Worm (Caenorhabditis elegans) whole organism, L4 larva: Measurements from ENCODE around the gene dmd-6.

ENCODE experiments used
- F10B5.3 ChIP-seq: sonication (generic microtip); optimal IDR thresholded peaks from 2 replicates; lab custom pipeline; 2016; ENCODE audit warnings: mild to moderate bottlenecking, missing genetic modification characterization, missing compliant biosample characterization
- F26F4.8 ChIP-seq: fragments of 200-800 bp; sonication (Bioruptor generic); conservative IDR thresholded peaks from 2 replicates; pipeline ENCODE4 v1.3.6; 2022; ENCODE audit warnings: missing genetic modification characterization, missing compliant biosample characterization
- F37D6.2 ChIP-seq: sonication (generic microtip); optimal IDR thresholded peaks from 2 replicates; lab custom pipeline; 2016; ENCODE audit warnings: mild to moderate bottlenecking, missing genetic modification characterization, missing compliant biosample characterization
- F44E2.7 ChIP-seq: fragments of 200-800 bp; sonication (Bioruptor generic); IDR thresholded peaks from 2 replicates; pipeline ENCODE4 v2.1.2; 2022; ENCODE audit warnings: missing genetic modification characterization, missing compliant biosample characterization
- ZK337.2 ChIP-seq: fragments of 200-800 bp; sonication (Bioruptor generic); IDR thresholded peaks from 2 replicates; pipeline ENCODE4 v1.3.6; 2022; ENCODE audit warnings: missing genetic modification reagents, missing genetic modification characterization, missing compliant biosample characterization
- arid-1 ChIP-seq: fragments of 200-800 bp; sonication (Bioruptor generic); conservative IDR thresholded peaks from 2 replicates; pipeline ENCODE4 v1.3.6; 2022; ENCODE audit warnings: missing genetic modification reagents, missing genetic modification characterization, missing compliant biosample characterization
- ceh-82 ChIP-seq: sonication (generic microtip); optimal IDR thresholded peaks from 2 replicates; lab custom pipeline; 2017; ENCODE audit warnings: missing biosample characterization, missing genetic modification characterization
- ces-1 ChIP-seq: fragments of 150-350 bp; sonication (generic microtip); optimal IDR thresholded peaks from 4 replicates; lab custom pipeline; 2014; ENCODE audit warnings: missing biosample characterization, missing genetic modification reagents, missing genetic modification characterization
- cey-2 ChIP-seq: sonication (generic microtip); optimal IDR thresholded peaks from 3 replicates; lab custom pipeline; 2017; ENCODE audit warnings: missing genetic modification characterization, mild to moderate bottlenecking, missing compliant biosample characterization, antibody characterized with exemption, borderline replicate concordance; ENCODE audit not compliant: insufficient read depth
- daf-19 ChIP-seq: fragments of 200-800 bp; sonication (Bioruptor generic); conservative IDR thresholded peaks from 2 replicates; pipeline ENCODE4 v1.3.6; 2022; ENCODE audit warnings: missing genetic modification characterization, missing compliant biosample characterization
- dmd-9 ChIP-seq: fragments of 200-800 bp; sonication (Bioruptor generic); IDR thresholded peaks from 2 replicates; pipeline ENCODE4 v1.3.6; 2022; ENCODE audit warnings: missing genetic modification reagents, missing genetic modification characterization, missing compliant biosample characterization
- dpl-1 ChIP-seq: fragments of 150-350 bp; optimal IDR thresholded peaks from 2 replicates; lab custom pipeline; 2014; ENCODE audit warnings: missing biosample characterization, missing genetic modification reagents, missing genetic modification characterization
- duxl-1 ChIP-seq: sonication (generic microtip); optimal IDR thresholded peaks from 2 replicates; lab custom pipeline; 2016; ENCODE audit warnings: mild to moderate bottlenecking, missing genetic modification characterization, moderate library complexity, missing compliant biosample characterization; ENCODE audit not compliant: poor library complexity
- dve-1 ChIP-seq: sonication (generic microtip); optimal IDR thresholded peaks from 2 replicates; lab custom pipeline; 2017; ENCODE audit warnings: antibody characterized with exemption, mild to moderate bottlenecking, missing genetic modification characterization, missing compliant biosample characterization; ENCODE audit not compliant: insufficient read depth
- egl-27 ChIP-seq: sonication (generic microtip); optimal IDR thresholded peaks from 3 replicates; lab custom pipeline; 2017; ENCODE audit warnings: missing biosample characterization, missing genetic modification reagents, missing genetic modification characterization
- egl-43 ChIP-seq: fragments of 200-800 bp; sonication (Bioruptor generic); IDR thresholded peaks from 2 replicates; pipeline ENCODE4 v1.3.6; 2022; ENCODE audit warnings: missing genetic modification reagents, missing genetic modification characterization, missing compliant biosample characterization
- fkh-10 ChIP-seq: fragments of 150-350 bp; optimal IDR thresholded peaks from 2 replicates; lab custom pipeline; 2014; ENCODE audit warnings: missing biosample characterization, missing genetic modification reagents, missing genetic modification characterization
- gei-8 ChIP-seq: fragments of 200-800 bp; sonication (Bioruptor generic); optimal IDR thresholded peaks from 2 replicates; lab custom pipeline; 2018; ENCODE audit warnings: mild to moderate bottlenecking, missing genetic modification characterization, missing compliant biosample characterization
- lin-1 ChIP-seq: fragments of 200-800 bp; sonication (Bioruptor generic); IDR thresholded peaks from 2 replicates; pipeline ENCODE4 v1.3.6; 2022; ENCODE audit warnings: missing genetic modification reagents, missing genetic modification characterization, missing compliant biosample characterization
- lin-13 ChIP-seq: fragments of 150-350 bp; optimal IDR thresholded peaks from 2 replicates; lab custom pipeline; 2014; ENCODE audit warnings: missing biosample characterization, missing genetic modification reagents, missing genetic modification characterization
- lin-15B ChIP-seq: fragments of 150-350 bp; sonication (generic microtip); optimal IDR thresholded peaks from 3 replicates; lab custom pipeline; 2014; ENCODE audit warnings: missing biosample characterization, missing genetic modification characterization
- lin-29 ChIP-seq: fragments of 200-800 bp; sonication (Bioruptor generic); IDR thresholded peaks from 2 replicates; pipeline ENCODE4 v1.3.6; 2022; ENCODE audit warnings: missing genetic modification reagents, missing genetic modification characterization, missing compliant biosample characterization
- lin-38 ChIP-seq: fragments of 200-800 bp; sonication (Bioruptor generic); IDR thresholded peaks from 2 replicates; pipeline ENCODE4 v1.3.6; 2022; ENCODE audit warnings: missing genetic modification reagents, missing genetic modification characterization, missing compliant biosample characterization
- lsy-2 ChIP-seq, 2 experiments: fragments of 150-350 bp in 1 of 2; sonication (generic microtip) in 1 of 2; optimal IDR thresholded peaks; 2 replicates each; lab custom pipeline; 2014 to 2017; ENCODE audit warnings: missing biosample characterization in 2 of 2, missing genetic modification characterization in 2 of 2
- madf-5 ChIP-seq, 2 experiments: fragments of 200-800 bp; sonication (Bioruptor generic); IDR thresholded peaks; 2 replicates each; pipeline ENCODE4 v1.3.6; 2022; ENCODE audit warnings: missing compliant biosample characterization in 2 of 2, missing genetic modification characterization in 2 of 2
- madf-9 ChIP-seq: fragments of 200-800 bp; sonication (Bioruptor generic); conservative IDR thresholded peaks from 2 replicates; pipeline ENCODE4 v1.3.6; 2022; ENCODE audit warnings: missing genetic modification reagents, missing genetic modification characterization, missing compliant biosample characterization
- mxl-2 ChIP-seq: fragments of 200-800 bp; sonication (Bioruptor generic); conservative IDR thresholded peaks from 2 replicates; pipeline ENCODE4 v1.3.6; 2022; ENCODE audit warnings: missing genetic modification reagents, missing genetic modification characterization, missing compliant biosample characterization
- nhr-41 ChIP-seq: fragments of 200-800 bp; sonication (Bioruptor generic); IDR thresholded peaks from 2 replicates; pipeline ENCODE4 v1.3.6; 2022; ENCODE audit warnings: missing genetic modification reagents, missing genetic modification characterization, missing compliant biosample characterization
- nhr-48 ChIP-seq: sonication (generic microtip); optimal IDR thresholded peaks from 2 replicates; lab custom pipeline; 2016; ENCODE audit warnings: mild to moderate bottlenecking, missing genetic modification characterization, missing compliant biosample characterization
- nhr-76 ChIP-seq: fragments of 150-350 bp; optimal IDR thresholded peaks from 2 replicates; lab custom pipeline; 2014; ENCODE audit warnings: missing biosample characterization, missing genetic modification characterization
- nhr-77 ChIP-seq: fragments of 150-350 bp; optimal IDR thresholded peaks from 2 replicates; lab custom pipeline; 2014; ENCODE audit warnings: missing biosample characterization, missing genetic modification characterization
- pqm-1 ChIP-seq: sonication (generic microtip); optimal IDR thresholded peaks from 2 replicates; lab custom pipeline; 2017; ENCODE audit warnings: missing biosample characterization, missing genetic modification characterization
- set-16 ChIP-seq: fragments of 200-800 bp; sonication (Bioruptor generic); IDR thresholded peaks from 2 replicates; pipeline ENCODE4 v1.3.6; 2022; ENCODE audit warnings: missing genetic modification reagents, missing genetic modification characterization, missing compliant biosample characterization
- snpc-1.2 ChIP-seq: fragments of 200-800 bp; sonication (Bioruptor generic); IDR thresholded peaks from 2 replicates; pipeline ENCODE4 v1.3.6; 2022; ENCODE audit warnings: missing genetic modification reagents, missing genetic modification characterization, missing compliant biosample characterization
- snpc-4 ChIP-seq: fragments of 150-350 bp; optimal IDR thresholded peaks from 2 replicates; lab custom pipeline; 2014; ENCODE audit warnings: missing biosample characterization, missing genetic modification characterization
- unc-130 ChIP-seq: sonication (generic microtip); optimal IDR thresholded peaks from 2 replicates; lab custom pipeline; 2016; ENCODE audit warnings: missing genetic modification reagents, missing genetic modification characterization, missing compliant biosample characterization
- zag-1 ChIP-seq: fragments of 150-350 bp; optimal IDR thresholded peaks from 2 replicates; lab custom pipeline; 2014; ENCODE audit warnings: missing biosample characterization, missing genetic modification characterization
- zfp-2 ChIP-seq: sonication (generic microtip); optimal IDR thresholded peaks from 2 replicates; lab custom pipeline; 2016; ENCODE audit warnings: mild to moderate bottlenecking, missing genetic modification characterization, missing compliant biosample characterization
- zip-2 ChIP-seq: fragments of 150-350 bp; optimal IDR thresholded peaks from 2 replicates; lab custom pipeline; 2014; ENCODE audit warnings: missing biosample characterization, missing genetic modification characterization
- ztf-7 ChIP-seq: fragments of 150-350 bp; optimal IDR thresholded peaks from 2 replicates; lab custom pipeline; 2014; ENCODE audit warnings: missing biosample characterization, missing genetic modification characterization

dmd-6 gene

DNA sequence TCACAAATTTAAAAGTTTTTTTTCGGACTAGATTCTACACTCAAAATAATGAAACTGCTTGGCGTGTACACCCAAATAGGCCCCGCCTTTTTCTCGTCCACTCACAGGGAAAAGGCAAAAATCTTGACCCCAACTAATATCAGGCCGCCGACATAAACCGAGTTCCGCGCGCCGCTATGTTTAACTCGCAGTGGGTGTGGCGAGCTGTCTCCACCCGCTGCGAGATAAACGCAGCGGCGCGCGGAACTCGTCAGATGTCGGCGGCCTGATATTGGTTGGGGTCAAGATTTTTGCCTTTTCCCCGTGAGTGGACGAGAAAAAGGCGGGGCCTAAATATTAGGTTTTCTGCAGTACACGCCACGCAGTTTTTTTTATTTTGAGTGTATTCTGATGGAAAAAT is 31.7 kb downstream of the dmd-6 start:
- peak; percentile 73 for TF ChIP-seq snpc-1.2 (GFP tag; lab: Robert Waterston, UW)

DNA sequence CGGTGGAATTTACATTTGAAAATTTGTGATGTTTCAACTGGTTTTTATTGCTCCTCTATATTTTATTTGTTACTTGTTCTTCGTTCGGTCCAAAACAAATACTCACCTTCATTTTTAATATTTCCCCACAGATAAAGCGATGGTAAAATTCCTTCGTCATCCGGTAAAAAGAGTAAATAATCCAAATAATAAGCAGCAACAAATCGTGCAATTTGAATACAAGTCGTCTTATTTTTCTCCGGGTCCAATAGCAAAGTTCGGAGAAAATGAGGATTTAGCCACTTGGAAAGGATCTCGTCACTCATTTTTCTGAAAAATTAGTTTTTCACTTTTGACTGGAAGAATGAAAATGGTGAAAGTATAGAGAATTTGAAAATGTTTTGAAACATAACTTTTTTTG is 36.7 kb downstream of the dmd-6 start, which contains the start of gene talp-3:
talp-3 (minus strand) TSS at position 315 of the 400 bp plus-strand sequence.
- TF ChIP-seq madf-5 (GFP tag; IDR thresholded peaks at IDR 0.05; lab: Robert Waterston, UW) (no peak), snpc-1.2 (GFP tag; lab: Robert Waterston, UW) (peak; percentile 54; the same call in 1 of the 2 replicates)

DNA sequence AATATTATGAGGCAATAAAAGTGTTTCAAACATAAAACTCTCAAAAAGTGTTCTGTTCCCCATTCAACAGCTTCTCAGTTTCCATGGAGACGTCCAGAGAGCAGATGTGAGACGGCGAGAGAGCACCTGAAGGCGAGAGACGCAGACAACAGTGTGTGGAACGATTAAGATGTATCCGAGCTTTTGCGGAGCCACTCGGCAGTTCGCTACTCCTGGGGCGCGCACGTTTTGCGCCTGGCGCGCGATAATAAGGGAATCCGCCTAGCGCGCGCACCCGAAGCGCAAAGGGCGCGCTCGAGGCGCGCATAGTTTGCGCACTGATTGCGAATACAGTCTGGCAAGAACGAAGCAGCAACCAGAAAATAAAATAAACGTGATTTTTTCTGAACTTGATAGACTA is 38.3 kb downstream of the dmd-6 start:
- peak; percentile 76 for TF ChIP-seq set-16

DNA sequence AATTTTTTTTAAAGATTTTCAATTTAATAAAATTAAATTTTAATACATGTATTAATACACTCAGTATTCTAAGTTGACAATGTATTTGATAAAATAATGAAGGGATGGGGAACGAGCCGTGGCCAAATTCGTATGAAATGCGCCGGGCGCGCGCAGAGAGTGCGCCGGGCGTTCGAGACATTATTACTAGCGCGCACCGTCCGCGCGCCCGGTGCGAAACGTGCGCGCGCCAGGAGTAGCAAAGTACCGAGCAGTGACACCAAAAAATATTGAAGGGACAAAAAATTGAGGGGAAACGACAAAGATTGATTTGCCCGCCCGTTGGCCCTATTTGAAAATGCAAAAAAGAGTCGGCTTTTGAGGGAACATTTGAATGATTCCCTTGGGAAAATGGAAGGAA is 39.5 kb downstream of the dmd-6 start:
- TF ChIP-seq set-16 (peak; percentile 61), snpc-1.2 (GFP tag; lab: Robert Waterston, UW) (0 out of 2 replicates have a peak, but pooled peaks have one; percentile 52)

DNA sequence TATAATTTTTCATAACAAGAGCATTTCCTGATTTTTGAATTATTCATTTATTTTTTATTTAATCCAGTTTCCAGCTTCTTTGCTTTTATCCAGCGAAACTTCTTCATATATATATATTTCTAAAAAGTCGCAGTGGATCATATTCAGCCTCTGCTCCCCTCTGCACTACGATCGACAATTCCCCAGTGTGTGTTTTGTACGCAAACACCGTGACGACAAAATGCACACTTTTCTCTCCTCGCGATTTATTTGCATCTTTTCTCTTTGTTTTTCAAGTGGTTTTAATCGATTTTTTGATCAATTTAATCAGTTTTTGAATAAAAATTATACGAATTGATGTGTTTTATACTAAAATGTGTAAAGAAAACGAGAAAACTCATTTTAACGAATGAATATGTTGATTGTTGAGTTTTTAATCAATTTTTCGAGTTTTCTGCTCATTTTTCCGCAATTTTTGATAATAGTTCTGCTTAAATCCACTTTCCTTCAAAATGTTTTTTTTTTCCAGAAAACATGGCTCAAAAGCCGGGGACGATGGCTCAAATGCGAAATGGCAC is 40.2 kb downstream of the dmd-6 start, which contains the start of gene Y57G11C.33:
Y57G11C.33 (plus strand) TSS at position 507 of the 557 bp plus-strand sequence.
- peak; percentile 85 for TF ChIP-seq snpc-1.2 (GFP tag; lab: Robert Waterston, UW)
- TF ChIP-seq gei-8 (GFP tag; lab: Kevin White, UChicago), result no peak
- TF ChIP-seq egl-43 (GFP tag; lab: Robert Waterston, UW), result no peak
- no peak for TF ChIP-seq fkh-10 (GFP tag; lab: Kevin White, UChicago)
- TF ChIP-seq dve-1, result peak; percentile 22
- no peak for TF ChIP-seq daf-19 (GFP tag; lab: Robert Waterston, UW)
- no peak for TF ChIP-seq lin-15B (tag; lab: Kevin White, UChicago)
- no peak for TF ChIP-seq zfp-2 (tag; lab: Kevin White, UChicago)
- TF ChIP-seq snpc-4, result no peak
- TF ChIP-seq ztf-7 (tag; lab: Kevin White, UChicago), result peak; percentile 29
- no peak for TF ChIP-seq unc-130 (GFP tag; lab: Kevin White, UChicago)
- TF ChIP-seq dpl-1 (GFP tag; lab: Kevin White, UChicago), result peak; percentile 15
- no peak for TF ChIP-seq madf-9 (GFP tag; lab: Robert Waterston, UW)
- no peak for TF ChIP-seq madf-5 (GFP tag; IDR thresholded peaks at IDR 0.05; lab: Robert Waterston, UW)
- no peak for TF ChIP-seq lin-29
- TF ChIP-seq lin-38 (GFP tag; lab: Robert Waterston, UW), result no peak
- no peak for TF ChIP-seq nhr-77 (tag; lab: Kevin White, UChicago)
- TF ChIP-seq zip-2 (tag; lab: Kevin White, UChicago), result no peak
- no peak for TF ChIP-seq ZK337.2 (GFP tag; lab: Robert Waterston, UW)
- no peak for TF ChIP-seq duxl-1 (tag; lab: Kevin White, UChicago)
- no peak for TF ChIP-seq dmd-9 (GFP tag; lab: Robert Waterston, UW)
- TF ChIP-seq lsy-2 (tag; optimal IDR thresholded peaks at IDR 0.05; lab: Kevin White, UChicago), result peak in 1 of 2 experiments; percentile 86
- no peak for TF ChIP-seq F44E2.7 (GFP tag; lab: Robert Waterston, UW)
- no peak for TF ChIP-seq mxl-2 (GFP tag; lab: Robert Waterston, UW)
- TF ChIP-seq lin-13, result no peak
- no peak for TF ChIP-seq arid-1 (GFP tag; lab: Robert Waterston, UW)
- TF ChIP-seq F26F4.8 (GFP tag; lab: Robert Waterston, UW), result no peak
- TF ChIP-seq nhr-76 (tag; lab: Kevin White, UChicago), result no peak
- TF ChIP-seq F37D6.2 (tag; lab: Kevin White, UChicago), result no peak
- no peak for TF ChIP-seq pqm-1
- TF ChIP-seq nhr-41, result no peak
- no peak for TF ChIP-seq nhr-48
- TF ChIP-seq ceh-82 (tag; lab: Kevin White, UChicago), result no peak
- no peak for TF ChIP-seq lin-1
- no peak for TF ChIP-seq cey-2
- no peak for TF ChIP-seq zag-1 (tag; lab: Kevin White, UChicago)
- no peak for TF ChIP-seq F10B5.3 (tag; lab: Kevin White, UChicago)
- no peak for TF ChIP-seq ces-1 (GFP tag; lab: Kevin White, UChicago)
- no peak for TF ChIP-seq egl-27 (tag; lab: Kevin White, UChicago)
